Worm (Caenorhabditis elegans) whole organism, L4 larva: ENCODE data around the gene ZK218.5.

ENCODE experiments used
- Y105C5A.15 ChIP-seq: fragments of 200-800 bp; sonication (Bioruptor generic); IDR thresholded peaks from 2 replicates; pipeline ENCODE4 v1.3.6; 2022; ENCODE audit warnings: missing genetic modification characterization, missing compliant biosample characterization
- Y48G9A.11 ChIP-seq: fragments of 200-800 bp; sonication (Bioruptor generic); IDR thresholded peaks from 2 replicates; pipeline ENCODE4 v1.3.6; 2022; ENCODE audit warnings: missing genetic modification reagents, missing genetic modification characterization, missing compliant biosample characterization
- Y5F2A.4 ChIP-seq: fragments of 200-800 bp; sonication (Bioruptor generic); optimal IDR thresholded peaks from 2 replicates; lab custom pipeline; 2018; ENCODE audit warnings: mild to moderate bottlenecking, missing genetic modification characterization, missing compliant biosample characterization
- ZK546.5 ChIP-seq, 2 experiments: sonication (generic microtip); optimal IDR thresholded peaks; 2 replicates each; lab custom pipeline; 2017; ENCODE audit warnings: missing biosample characterization in 2 of 2, missing genetic modification characterization in 2 of 2
- aha-1 ChIP-seq: fragments of 150-350 bp; peaks from one replicate; lab custom pipeline; 2014; ENCODE audit warnings: missing biosample characterization, missing genetic modification characterization
- ama-1 ChIP-seq: fragments of 150-350 bp; optimal IDR thresholded peaks from 2 replicates; lab custom pipeline; 2014; ENCODE audit warnings: inconsistent platforms, mixed read lengths
- attf-4 ChIP-seq: sonication (generic microtip); optimal IDR thresholded peaks from 3 replicates; lab custom pipeline; 2017; ENCODE audit warnings: missing biosample characterization, missing genetic modification characterization
- ceh-44 ChIP-seq: fragments of 200-800 bp; sonication (Bioruptor generic); IDR thresholded peaks from 2 replicates; pipeline ENCODE4 v1.3.6; 2022; ENCODE audit warnings: missing genetic modification reagents, missing genetic modification characterization, missing compliant biosample characterization
- ceh-62 ChIP-seq: sonication (generic microtip); optimal IDR thresholded peaks from 2 replicates; lab custom pipeline; 2017; ENCODE audit warnings: missing biosample characterization, missing genetic modification characterization
- ceh-82 ChIP-seq: sonication (generic microtip); optimal IDR thresholded peaks from 2 replicates; lab custom pipeline; 2017; ENCODE audit warnings: missing biosample characterization, missing genetic modification characterization
- ces-1 ChIP-seq: fragments of 150-350 bp; sonication (generic microtip); optimal IDR thresholded peaks from 4 replicates; lab custom pipeline; 2014; ENCODE audit warnings: missing biosample characterization, missing genetic modification reagents, missing genetic modification characterization
- cey-2 ChIP-seq: sonication (generic microtip); optimal IDR thresholded peaks from 3 replicates; lab custom pipeline; 2017; ENCODE audit warnings: missing genetic modification characterization, mild to moderate bottlenecking, missing compliant biosample characterization, antibody characterized with exemption, borderline replicate concordance; ENCODE audit not compliant: insufficient read depth
- ctbp-1 ChIP-seq: fragments of 200-800 bp; sonication (Bioruptor generic); IDR thresholded peaks from 2 replicates; pipeline ENCODE4 v1.3.6; 2022; ENCODE audit warnings: missing genetic modification reagents, missing genetic modification characterization, missing compliant biosample characterization
- dmd-8 ChIP-seq: fragments of 200-800 bp; sonication (Bioruptor generic); IDR thresholded peaks from 2 replicates; pipeline ENCODE4 v1.3.6; 2022; ENCODE audit warnings: missing genetic modification characterization, missing compliant biosample characterization
- duxl-1 ChIP-seq: sonication (generic microtip); optimal IDR thresholded peaks from 2 replicates; lab custom pipeline; 2016; ENCODE audit warnings: mild to moderate bottlenecking, missing genetic modification characterization, moderate library complexity, missing compliant biosample characterization; ENCODE audit not compliant: poor library complexity
- egl-27 ChIP-seq: sonication (generic microtip); optimal IDR thresholded peaks from 3 replicates; lab custom pipeline; 2017; ENCODE audit warnings: missing biosample characterization, missing genetic modification reagents, missing genetic modification characterization
- fos-1 ChIP-seq: fragments of 150-350 bp; optimal IDR thresholded peaks from 2 replicates; lab custom pipeline; 2014; ENCODE audit warnings: missing biosample characterization, missing genetic modification characterization
- hif-1 ChIP-seq, 2 experiments: sonication (generic microtip); optimal IDR thresholded peaks; 2 replicates each; lab custom pipeline; 2016 to 2017; ENCODE audit warnings: missing compliant biosample characterization in 2 of 2, missing genetic modification characterization in 2 of 2, missing genetic modification reagents in 2 of 2, missing genotype in 2 of 2, mild to moderate bottlenecking in 1 of 2
- hlh-11 ChIP-seq: fragments of 200-800 bp; sonication (Bioruptor generic); optimal IDR thresholded peaks from 2 replicates; lab custom pipeline; 2018; ENCODE audit warnings: mild to moderate bottlenecking, missing genetic modification characterization, missing compliant biosample characterization
- jun-1 ChIP-seq: fragments of 150-350 bp; optimal IDR thresholded peaks from 2 replicates; lab custom pipeline; 2014; ENCODE audit warnings: missing biosample characterization, missing genetic modification reagents, missing genetic modification characterization
- lim-7 ChIP-seq: fragments of 200-800 bp; sonication (Bioruptor generic); IDR thresholded peaks from 2 replicates; pipeline ENCODE4 v1.3.6; 2022; ENCODE audit warnings: missing genetic modification characterization, missing compliant biosample characterization
- lin-13 ChIP-seq: fragments of 150-350 bp; optimal IDR thresholded peaks from 2 replicates; lab custom pipeline; 2014; ENCODE audit warnings: missing biosample characterization, missing genetic modification reagents, missing genetic modification characterization
- lin-38 ChIP-seq: fragments of 200-800 bp; sonication (Bioruptor generic); IDR thresholded peaks from 2 replicates; pipeline ENCODE4 v1.3.6; 2022; ENCODE audit warnings: missing genetic modification reagents, missing genetic modification characterization, missing compliant biosample characterization
- lir-3 ChIP-seq: sonication (generic microtip); optimal IDR thresholded peaks from 2 replicates; lab custom pipeline; 2016; ENCODE audit warnings: mild to moderate bottlenecking, missing genetic modification characterization, missing compliant biosample characterization
- madf-9 ChIP-seq: fragments of 200-800 bp; sonication (Bioruptor generic); conservative IDR thresholded peaks from 2 replicates; pipeline ENCODE4 v1.3.6; 2022; ENCODE audit warnings: missing genetic modification reagents, missing genetic modification characterization, missing compliant biosample characterization
- mes-2 ChIP-seq: sonication (generic microtip); optimal IDR thresholded peaks from 2 replicates; lab custom pipeline; 2016; ENCODE audit warnings: missing genotype, mild to moderate bottlenecking, missing genetic modification characterization, missing compliant biosample characterization; ENCODE audit not compliant: poor library complexity, severe bottlenecking
- mxl-2 ChIP-seq: fragments of 200-800 bp; sonication (Bioruptor generic); conservative IDR thresholded peaks from 2 replicates; pipeline ENCODE4 v1.3.6; 2022; ENCODE audit warnings: missing genetic modification reagents, missing genetic modification characterization, missing compliant biosample characterization
- nhr-11 ChIP-seq: fragments of 150-350 bp; optimal IDR thresholded peaks from 2 replicates; lab custom pipeline; 2014; ENCODE audit warnings: missing biosample characterization, missing genetic modification characterization
- nhr-111 ChIP-seq: fragments of 200-800 bp; sonication (Bioruptor generic); optimal IDR thresholded peaks from 2 replicates; lab custom pipeline; 2018; ENCODE audit warnings: mild to moderate bottlenecking, missing genetic modification characterization, missing compliant biosample characterization
- nhr-25 ChIP-seq: sonication (generic microtip); optimal IDR thresholded peaks from 2 replicates; lab custom pipeline; 2017; ENCODE audit warnings: missing genetic modification characterization, mild to moderate bottlenecking, missing compliant biosample characterization, antibody characterized with exemption, moderate library complexity, borderline replicate concordance; ENCODE audit not compliant: insufficient read depth
- nhr-41 ChIP-seq: fragments of 200-800 bp; sonication (Bioruptor generic); IDR thresholded peaks from 2 replicates; pipeline ENCODE4 v1.3.6; 2022; ENCODE audit warnings: missing genetic modification reagents, missing genetic modification characterization, missing compliant biosample characterization
- nhr-42 ChIP-seq: fragments of 200-800 bp; sonication (Bioruptor generic); IDR thresholded peaks from 2 replicates; pipeline ENCODE4 v1.3.6; 2022; ENCODE audit warnings: missing genetic modification characterization, missing compliant biosample characterization
- nhr-6 ChIP-seq: fragments of 150-350 bp; optimal IDR thresholded peaks from 2 replicates; lab custom pipeline; 2014; ENCODE audit warnings: missing biosample characterization, missing genetic modification characterization
- nhr-76 ChIP-seq: fragments of 150-350 bp; optimal IDR thresholded peaks from 2 replicates; lab custom pipeline; 2014; ENCODE audit warnings: missing biosample characterization, missing genetic modification characterization
- sdz-12 ChIP-seq: fragments of 200-800 bp; sonication (Bioruptor generic); optimal IDR thresholded peaks from 2 replicates; lab custom pipeline; 2018; ENCODE audit warnings: mild to moderate bottlenecking, missing genetic modification characterization, missing compliant biosample characterization
- unc-39 ChIP-seq: sonication (generic microtip); optimal IDR thresholded peaks from 2 replicates; lab custom pipeline; 2017; ENCODE audit warnings: missing biosample characterization, missing genetic modification characterization
- unc-62 ChIP-seq, 3 experiments: fragments of 150-350 bp in 1 of 3; sonication (generic microtip); optimal IDR thresholded peaks in 2 of 3; peaks in 1 of 3; 1 replicate in 1 of 3; 2 replicates in 2 of 3; lab custom pipeline; 2014 to 2017; ENCODE audit warnings: missing biosample characterization in 3 of 3, missing genetic modification characterization in 3 of 3, missing genetic modification reagents in 3 of 3, missing genotype in 1 of 3
- zag-1 ChIP-seq: fragments of 150-350 bp; optimal IDR thresholded peaks from 2 replicates; lab custom pipeline; 2014; ENCODE audit warnings: missing biosample characterization, missing genetic modification characterization
- zfp-2 ChIP-seq: sonication (generic microtip); optimal IDR thresholded peaks from 2 replicates; lab custom pipeline; 2016; ENCODE audit warnings: mild to moderate bottlenecking, missing genetic modification characterization, missing compliant biosample characterization
- zip-11 ChIP-seq: fragments of 200-800 bp; sonication (Bioruptor generic); IDR thresholded peaks from 2 replicates; pipeline ENCODE4 v1.3.6; 2022; ENCODE audit warnings: missing genetic modification characterization, missing compliant biosample characterization
- zip-2 ChIP-seq: fragments of 150-350 bp; optimal IDR thresholded peaks from 2 replicates; lab custom pipeline; 2014; ENCODE audit warnings: missing biosample characterization, missing genetic modification characterization
- ztf-11 ChIP-seq: fragments of 150-350 bp; optimal IDR thresholded peaks from 2 replicates; lab custom pipeline; 2014; ENCODE audit warnings: missing biosample characterization, missing genetic modification characterization

ZK218.5 gene

ce11 chrV:17100829-17101228, at the start of gene ZK218.5:
Gene ZK218.5 (plus strand): TSS chrV:17101129.
- TF ChIP-seq egl-27 (tag; lab: Kevin White, UChicago), result no peak
- TF ChIP-seq ceh-82 (tag; lab: Kevin White, UChicago), result no peak
- TF ChIP-seq zag-1 (tag; lab: Kevin White, UChicago), result no peak
- TF ChIP-seq nhr-25 (tag; lab: Kevin White, UChicago), result no peak
- TF ChIP-seq ceh-62, result no peak
- TF ChIP-seq nhr-42 (GFP tag; lab: Robert Waterston, UW), result no peak
- no peak for TF ChIP-seq hif-1 (tag; optimal IDR thresholded peaks at IDR 0.05; lab: Kevin White, UChicago)
- no peak for TF ChIP-seq lim-7 (GFP tag; lab: Robert Waterston, UW)
- no peak for TF ChIP-seq unc-39 (tag; lab: Kevin White, UChicago)
- no peak for TF ChIP-seq ZK546.5 (tag; optimal IDR thresholded peaks at IDR 0.05; lab: Kevin White, UChicago)
- no peak for TF ChIP-seq cey-2 (tag; lab: Kevin White, UChicago)
- no peak for TF ChIP-seq ztf-11 (tag; lab: Kevin White, UChicago)
- no peak for TF ChIP-seq zip-11

- TF ChIP-seq sdz-12 (GFP tag; lab: Kevin White, UChicago) (no peak), nhr-41 (GFP tag; lab: Robert Waterston, UW) (no peak)
Observed at ce11 chrV:17059987-17060386, 40.9 kb upstream of the ZK218.5 start, which contains the start of gene sri-66. Gene sri-66 (plus strand): TSS chrV:17060287.

- no peak for TF ChIP-seq zip-2
- no peak for TF ChIP-seq ctbp-1 (GFP tag; lab: Robert Waterston, UW)
- TF ChIP-seq unc-62 (GFP tag; optimal IDR thresholded peaks at IDR 0.05 in 1 of 2; lab: Kevin White, UChicago), result peak in 1 of 2 experiments; percentile 15
- no peak for TF ChIP-seq unc-62 (tag; optimal IDR thresholded peaks at IDR 0.05; lab: Kevin White, UChicago)
- TF ChIP-seq, all 104 proteins: peak for 1
Observed at ce11 chrV:17061585-17061984, 39.3 kb upstream of the ZK218.5 start, which contains the start of gene F28B1.9. Gene F28B1.9 (plus strand): TSS chrV:17061885.

ce11 chrV:17064676-17065075, 36.3 kb upstream of the ZK218.5 start, which contains the start of gene srh-255:
Gene srh-255 (plus strand): TSS chrV:17064976.
- TF ChIP-seq dmd-8 (GFP tag; lab: Robert Waterston, UW) (no peak), fos-1 (tag; lab: Kevin White, UChicago) (no peak), nhr-111 (GFP tag; lab: Kevin White, UChicago) (no peak), madf-9 (no peak), ZK546.5 (tag; optimal IDR thresholded peaks at IDR 0.05; lab: Kevin White, UChicago) (no peak), ztf-11 (tag; lab: Kevin White, UChicago) (no peak), nhr-11 (tag; lab: Kevin White, UChicago) (no peak), ces-1 (GFP tag; lab: Kevin White, UChicago) (no peak), nhr-76 (tag; lab: Kevin White, UChicago) (no peak), lin-13 (no peak), nhr-6 (tag; lab: Kevin White, UChicago) (no peak), attf-4 (tag; lab: Kevin White, UChicago) (no peak)

- TF ChIP-seq duxl-1 (tag; lab: Kevin White, UChicago), result no peak
- TF ChIP-seq aha-1, result peak; percentile 94
- TF ChIP-seq ceh-44 (GFP tag; lab: Robert Waterston, UW), result no peak
- no peak for TF ChIP-seq Y105C5A.15
- TF ChIP-seq, all 104 proteins: peak for 1
Observed at ce11 chrV:17066634-17067033, 34.3 kb upstream of the ZK218.5 start.

- no peak for TF ChIP-seq zag-1 (tag; lab: Kevin White, UChicago)
- no peak for TF ChIP-seq hlh-11
- no peak for TF ChIP-seq zip-11
- TF ChIP-seq nhr-111 (GFP tag; lab: Kevin White, UChicago), result no peak
- no peak for TF ChIP-seq mxl-2 (GFP tag; lab: Robert Waterston, UW)
- no peak for TF ChIP-seq Y48G9A.11 (GFP tag; lab: Robert Waterston, UW)
- no peak for TF ChIP-seq lir-3 (tag; lab: Kevin White, UChicago)
- TF ChIP-seq zfp-2 (tag; lab: Kevin White, UChicago), result no peak
- TF ChIP-seq nhr-6 (tag; lab: Kevin White, UChicago), result no peak
- no peak for TF ChIP-seq lin-38 (GFP tag; lab: Robert Waterston, UW)
- no peak for TF ChIP-seq jun-1 (tag; lab: Kevin White, UChicago)
- TF ChIP-seq ama-1 (lab: Kevin White, UChicago), result no peak
- TF ChIP-seq Y5F2A.4 (GFP tag; lab: Kevin White, UChicago), result no peak
- TF ChIP-seq dmd-8 (GFP tag; lab: Robert Waterston, UW), result no peak
- TF ChIP-seq mes-2 (tag; lab: Kevin White, UChicago), result no peak
Observed at ce11 chrV:17068839-17069238, 32.1 kb upstream of the ZK218.5 start, which contains the start of gene T05E12.8. Gene T05E12.8 (plus strand): TSS chrV:17069139.
